Worm (Caenorhabditis elegans): ENCODE measurements around the gene hpk-1.

DNA sequence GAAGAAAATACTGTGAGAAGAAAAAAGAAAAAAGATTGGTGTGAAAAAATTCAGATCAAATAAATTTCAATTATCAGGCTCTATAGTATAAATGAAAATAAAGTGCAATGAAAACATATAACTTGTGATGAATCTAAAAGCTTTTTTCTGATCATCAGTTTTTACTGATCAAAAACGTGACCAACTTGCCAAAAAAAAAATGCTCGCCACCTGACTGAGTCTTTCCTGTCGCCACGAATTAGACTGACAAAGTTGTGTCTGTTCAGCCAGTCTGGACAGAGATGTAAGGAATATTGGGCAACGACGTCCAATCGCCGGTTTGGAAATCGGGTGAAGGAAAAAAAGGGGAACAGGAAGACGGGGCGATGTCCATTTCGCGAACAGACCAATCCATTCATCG is 2.4 kb upstream of the hpk-1 start:
- no peak for TF ChIP-seq dmd-9 (GFP tag; IDR thresholded peaks at IDR 0.05)
- TF ChIP-seq saeg-2 (GFP tag; IDR thresholded peaks at IDR 0.05), result no peak
- TF ChIP-seq unc-130 (GFP tag; optimal IDR thresholded peaks at IDR 0.05), result no peak
- TF ChIP-seq fkh-10 (GFP tag; optimal IDR thresholded peaks at IDR 0.05), result no peak
- TF ChIP-seq ZK546.5 (tag; optimal IDR thresholded peaks at IDR 0.05), result no peak
- TF ChIP-seq nhr-102 (tag; optimal IDR thresholded peaks at IDR 0.05), result no peak
- no peak for TF ChIP-seq egl-27 (tag; optimal IDR thresholded peaks at IDR 0.05)
- no peak for TF ChIP-seq daf-8 (GFP tag; IDR thresholded peaks at IDR 0.05)
- TF ChIP-seq lsy-2 (tag; optimal IDR thresholded peaks at IDR 0.05), result no peak
- no peak for TF ChIP-seq nhr-28 (tag; optimal IDR thresholded peaks at IDR 0.05)
